Worm (Caenorhabditis elegans): Measurements from ENCODE around the gene C07E3.8.

C07E3.8 gene

DNA sequence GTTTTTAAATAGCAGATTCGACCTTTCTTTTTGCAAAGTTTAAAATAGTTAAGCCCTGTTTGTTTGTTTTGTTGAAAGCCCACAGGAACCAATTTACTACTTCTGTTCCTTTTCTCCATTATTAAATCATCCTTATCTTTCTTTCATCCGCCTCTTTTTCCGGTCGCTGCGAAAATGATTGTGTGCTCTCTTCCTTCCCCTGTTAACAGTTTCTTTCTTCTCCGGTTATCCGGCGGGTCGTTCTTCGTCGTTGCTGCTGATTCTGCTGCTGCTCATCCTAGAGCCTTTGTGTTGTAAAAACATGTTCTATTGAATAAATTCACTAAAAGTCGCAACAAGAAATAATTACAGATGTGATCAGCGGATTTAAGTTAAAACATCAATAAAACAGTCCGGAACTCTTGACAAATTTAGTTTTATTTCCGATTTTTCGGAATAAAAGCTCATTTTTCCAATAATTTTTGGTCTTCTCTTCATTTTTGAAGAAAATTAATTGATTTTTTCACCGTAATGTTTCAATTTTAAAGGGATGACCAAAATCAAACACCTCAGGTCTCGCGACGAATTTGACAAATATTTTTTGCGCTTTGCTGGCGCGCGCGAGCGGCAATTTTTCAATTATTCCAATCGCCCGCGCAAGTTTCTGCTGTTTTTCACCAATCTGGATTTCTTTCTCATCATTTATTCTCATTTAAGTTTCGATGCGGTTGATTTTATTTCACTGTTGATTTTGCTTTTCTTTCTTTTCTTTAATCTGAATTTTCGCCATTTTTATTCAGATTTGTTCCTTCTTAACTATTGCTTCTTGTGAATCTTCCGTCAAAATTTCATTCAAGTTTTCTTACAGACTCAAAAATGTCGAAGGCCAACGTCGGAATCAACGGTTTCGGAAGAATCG lies 41.5 kb downstream of the C07E3.8 start, which contains the start of gene gpd-1:
Gene gpd-1, plus strand, starts transcription at position 848 of the 898 bp plus-strand sequence.
- no peak for TF ChIP-seq duxl-1 (tag; optimal IDR thresholded peaks at IDR 0.05; ENCODE audit: poor library complexity)
- TF ChIP-seq Y48G9A.11 (GFP tag; IDR thresholded peaks at IDR 0.05) = peak; percentile 61; the same call in 1 of the 2 replicates
- no peak for TF ChIP-seq nhr-11 (tag; optimal IDR thresholded peaks at IDR 0.05)
- no peak for TF ChIP-seq zip-2 (tag; optimal IDR thresholded peaks at IDR 0.05)
- no peak for TF ChIP-seq ztf-11 (tag; optimal IDR thresholded peaks at IDR 0.05)
- TF ChIP-seq gei-8 (GFP tag; optimal IDR thresholded peaks at IDR 0.05) = peak; percentile 41
- no peak for TF ChIP-seq fkh-10 (GFP tag; optimal IDR thresholded peaks at IDR 0.05)
- no peak for TF ChIP-seq ces-1 (GFP tag; optimal IDR thresholded peaks at IDR 0.05)
- TF ChIP-seq zfp-3 (GFP tag; conservative IDR thresholded peaks at IDR 0.05) = peak; percentile 57; the same call in 1 of the 2 replicates
- TF ChIP-seq nhr-48 (tag; optimal IDR thresholded peaks at IDR 0.05) = peak; percentile 32
- TF ChIP-seq arid-1 (GFP tag; conservative IDR thresholded peaks at IDR 0.05) = no peak
- no peak for TF ChIP-seq cey-2 (tag; optimal IDR thresholded peaks at IDR 0.05; ENCODE audit: borderline replicate concordance, insufficient read depth)
- no peak for TF ChIP-seq pha-4 (GFP tag; IDR thresholded peaks at IDR 0.05)
- TF ChIP-seq pha-4 (tag; optimal IDR thresholded peaks at IDR 0.05) = no peak
- TF ChIP-seq ceh-82 (tag; optimal IDR thresholded peaks at IDR 0.05) = no peak
- no peak for TF ChIP-seq hif-1 (tag; optimal IDR thresholded peaks at IDR 0.05)
- TF ChIP-seq R02D3.7 (tag; optimal IDR thresholded peaks at IDR 0.05) = no peak
- no peak for TF ChIP-seq F37D6.2 (tag; optimal IDR thresholded peaks at IDR 0.05)
- TF ChIP-seq F10B5.3 (tag; optimal IDR thresholded peaks at IDR 0.05) = no peak
- peak; percentile 3 for TF ChIP-seq sdz-12 (GFP tag; optimal IDR thresholded peaks at IDR 0.05)
- TF ChIP-seq php-3 (GFP tag; IDR thresholded peaks at IDR 0.05) = 0 out of 2 replicates have a peak, but pooled peaks have one; percentile 13
- no peak for TF ChIP-seq tag-97 (GFP tag; IDR thresholded peaks at IDR 0.05)
- no peak for TF ChIP-seq vab-7 (GFP tag; IDR thresholded peaks at IDR 0.05)
- no peak for TF ChIP-seq aly-2 (tag; optimal IDR thresholded peaks at IDR 0.05)
- no peak for TF ChIP-seq lin-1 (GFP tag; IDR thresholded peaks at IDR 0.05)
- TF ChIP-seq T26A8.4 (GFP tag; IDR thresholded peaks at IDR 0.05) = 0 out of 2 replicates have a peak, but pooled peaks have one; percentile 12
- no peak for TF ChIP-seq daf-16 (GFP tag; optimal IDR thresholded peaks at IDR 0.05)
- TF ChIP-seq daf-16 (tag; optimal IDR thresholded peaks at IDR 0.05) = peak; percentile 4
- no peak for TF ChIP-seq egl-27 (tag; optimal IDR thresholded peaks at IDR 0.05)
- no peak for TF ChIP-seq lin-13 (GFP tag; optimal IDR thresholded peaks at IDR 0.05)
- TF ChIP-seq ceh-44 (GFP tag; IDR thresholded peaks at IDR 0.05) = no peak
- TF ChIP-seq snpc-1.2 (GFP tag; IDR thresholded peaks at IDR 0.05) = 0 out of 2 replicates have a peak, but pooled peaks have one; percentile 11
- no peak for TF ChIP-seq nhr-6 (tag; optimal IDR thresholded peaks at IDR 0.05)
- no peak for TF ChIP-seq madf-5 (GFP tag; IDR thresholded peaks at IDR 0.05)
- peak; percentile 45 for TF ChIP-seq nhr-102 (tag; optimal IDR thresholded peaks at IDR 0.05)
- no peak for TF ChIP-seq lin-15B (tag; optimal IDR thresholded peaks at IDR 0.05)
- TF ChIP-seq snpc-4 (tag; optimal IDR thresholded peaks at IDR 0.05) = no peak
- TF ChIP-seq zfp-2 (tag; optimal IDR thresholded peaks at IDR 0.05) = no peak
- TF ChIP-seq ZK546.5 (tag; optimal IDR thresholded peaks at IDR 0.05) = no peak
- 0 out of 2 replicates have a peak, but pooled peaks have one; percentile 59 for TF ChIP-seq D1046.2 (GFP tag; IDR thresholded peaks at IDR 0.05)
- TF ChIP-seq egl-43 (GFP tag; IDR thresholded peaks at IDR 0.05) = no peak
- TF ChIP-seq spr-3 (GFP tag; optimal IDR thresholded peaks at IDR 0.05) = peak; percentile 19
- TF ChIP-seq nhr-77 (tag; optimal IDR thresholded peaks at IDR 0.05) = no peak
- TF ChIP-seq Y105C5A.15 (GFP tag; IDR thresholded peaks at IDR 0.05) = no peak
- no peak for TF ChIP-seq tra-1 (GFP tag; IDR thresholded peaks at IDR 0.05)
- TF ChIP-seq daf-12 (tag; optimal IDR thresholded peaks at IDR 0.05) = no peak
- no peak for TF ChIP-seq mxl-3 (GFP tag; optimal IDR thresholded peaks at IDR 0.05)
- no peak for TF ChIP-seq set-16 (GFP tag; IDR thresholded peaks at IDR 0.05)
- TF ChIP-seq F44E2.7 (GFP tag; IDR thresholded peaks at IDR 0.05) = no peak
- TF ChIP-seq mes-2 (tag; optimal IDR thresholded peaks at IDR 0.05; ENCODE audit: poor library complexity, severe bottlenecking) = peak; percentile 6
